Fruit fly (Drosophila melanogaster) whole organism, embryonic: ENCODE results near the gene VhaM9.7-c.

Source experiments
- CG31224 ChIP-seq: fragments of 200-800 bp; sonication (Bioruptor generic); IDR thresholded peaks from 2 replicates; pipeline ENCODE4 v1.3.6; 2022; ENCODE audit warnings: missing biosample characterization, missing genetic modification characterization
- gro ChIP-seq: fragments of 200-800 bp; sonication (Bioruptor generic); optimal IDR thresholded peaks from 2 replicates; lab custom pipeline; 2016; ENCODE audit warnings: missing biosample characterization, missing genetic modification characterization

DNA sequence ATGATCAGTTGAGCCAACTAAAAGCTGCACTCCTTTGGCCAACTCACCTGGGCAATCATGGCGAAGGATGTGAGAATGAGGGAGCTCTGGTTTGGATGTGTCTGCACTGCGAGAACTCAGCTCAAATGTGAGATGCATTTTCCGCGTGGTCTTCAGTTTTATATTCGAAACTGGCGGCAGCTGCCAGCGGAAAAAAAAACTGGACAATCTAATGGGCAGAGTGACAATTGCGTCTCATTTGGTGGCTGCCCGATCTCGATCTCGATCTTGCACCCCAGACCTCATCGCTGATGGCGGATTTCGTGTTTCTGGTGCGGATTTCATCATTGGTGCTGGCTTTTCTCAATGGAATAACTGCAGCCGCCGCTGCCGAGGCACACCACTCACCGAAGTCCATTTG, 26.1 kb upstream of the VhaM9.7-c start, which contains the start of gene Cpr64Ac:
- no peak for TF ChIP-seq gro
- TF ChIP-seq CG31224 (GFP tag; lab: Robert Waterston, UW), result no peak
